Fruit fly (Drosophila melanogaster) whole organism, embryonic: Measurements from ENCODE around the gene CG17267.

Experiments used
- Abd-B ChIP-seq: fragments of 200-800 bp; sonication (Bioruptor generic); optimal IDR thresholded peaks from 2 replicates; lab custom pipeline; 2018; ENCODE audit warnings: missing biosample characterization, mild to moderate bottlenecking, missing genetic modification characterization, moderate library complexity
- Atf6 ChIP-seq: fragments of 200-800 bp; sonication (Bioruptor generic); IDR thresholded peaks from 2 replicates; pipeline ENCODE4 v1.3.6; 2022; ENCODE audit warnings: missing biosample characterization, missing genetic modification characterization
- CG10321 ChIP-seq: fragments of 200-800 bp; sonication (Bioruptor generic); IDR thresholded peaks from 2 replicates; pipeline ENCODE4 v1.3.6; 2022; ENCODE audit warnings: missing biosample characterization, missing genetic modification characterization
- CG10565 ChIP-seq: fragments of 200-800 bp; sonication (Bioruptor generic); optimal IDR thresholded peaks from 3 replicates; lab custom pipeline; 2016; ENCODE audit warnings: missing biosample characterization, mild to moderate bottlenecking, missing genetic modification characterization
- CG11456 ChIP-seq: fragments of 200-800 bp; sonication (Bioruptor generic); IDR thresholded peaks from 3 replicates; pipeline ENCODE4 v1.3.6; 2022; ENCODE audit warnings: missing biosample characterization, missing genetic modification characterization
- CG11504 ChIP-seq: fragments of 200-800 bp; sonication (Bioruptor generic); optimal IDR thresholded peaks from 3 replicates; lab custom pipeline; 2019; ENCODE audit warnings: missing biosample characterization, mild to moderate bottlenecking, missing genetic modification characterization, moderate library complexity
- CG12744 ChIP-seq: fragments of 200-800 bp; sonication (Bioruptor generic); optimal IDR thresholded peaks from 2 replicates; lab custom pipeline; 2016; ENCODE audit warnings: missing biosample characterization, missing genetic modification characterization
- CG14667 ChIP-seq: fragments of 200-800 bp; sonication (Bioruptor generic); IDR thresholded peaks from 2 replicates; pipeline ENCODE4 v1.3.6; 2022; ENCODE audit warnings: missing biosample characterization, missing genetic modification characterization
- CG14710 ChIP-seq: fragments of 200-800 bp; sonication (Bioruptor generic); optimal IDR thresholded peaks from 3 replicates; lab custom pipeline; 2019; ENCODE audit warnings: missing biosample characterization, mild to moderate bottlenecking, missing genetic modification characterization, moderate library complexity
- CG15011 ChIP-seq: fragments of 200-800 bp; sonication (Bioruptor generic); optimal IDR thresholded peaks from 3 replicates; lab custom pipeline; 2018; ENCODE audit warnings: missing biosample characterization, mild to moderate bottlenecking, missing genetic modification characterization
- CG15514 ChIP-seq: fragments of 200-800 bp; sonication (Bioruptor generic); optimal IDR thresholded peaks from 3 replicates; lab custom pipeline; 2017; ENCODE audit warnings: missing biosample characterization, missing genetic modification characterization, mild to moderate bottlenecking, moderate library complexity, missing genetic modification reagents
- CG1603 ChIP-seq: fragments of 200-800 bp; sonication (Bioruptor generic); optimal IDR thresholded peaks from 2 replicates; lab custom pipeline; 2019; ENCODE audit warnings: missing biosample characterization, mild to moderate bottlenecking, missing genetic modification characterization, moderate library complexity
- CG1792 ChIP-seq: fragments of 200-800 bp; sonication (Bioruptor generic); optimal IDR thresholded peaks from 2 replicates; lab custom pipeline; 2016; ENCODE audit warnings: missing biosample characterization, missing genetic modification characterization
- CG18599 ChIP-seq: fragments of 200-800 bp; sonication (Bioruptor generic); optimal IDR thresholded peaks from 3 replicates; lab custom pipeline; 2017; ENCODE audit warnings: missing biosample characterization, missing genetic modification characterization, mild to moderate bottlenecking, moderate library complexity, missing genetic modification reagents
- CG18764 ChIP-seq: fragments of 200-800 bp; sonication (Bioruptor generic); optimal IDR thresholded peaks from 3 replicates; lab custom pipeline; 2016; ENCODE audit warnings: missing biosample characterization, missing genetic modification characterization
- CG30020 ChIP-seq: fragments of 200-800 bp; optimal IDR thresholded peaks from 2 replicates; lab custom pipeline; 2019; ENCODE audit warnings: missing biosample characterization, mild to moderate bottlenecking, missing genetic modification characterization, moderate library complexity
- CG31441 ChIP-seq: fragments of 200-800 bp; sonication (Bioruptor generic); IDR thresholded peaks from 2 replicates; pipeline ENCODE4 v1.3.6; 2022; ENCODE audit warnings: missing biosample characterization, missing genetic modification characterization
- CG33557 ChIP-seq: fragments of 200-800 bp; sonication (Bioruptor generic); optimal IDR thresholded peaks from 2 replicates; lab custom pipeline; 2019; ENCODE audit warnings: missing biosample characterization, mild to moderate bottlenecking, missing genetic modification characterization, moderate library complexity
- CG34422 ChIP-seq: fragments of 200-800 bp; sonication (Bioruptor generic); IDR thresholded peaks from 3 replicates; pipeline ENCODE4 v1.3.6; 2022; ENCODE audit warnings: missing biosample characterization, missing genetic modification characterization
- CG4404 ChIP-seq: fragments of 200-800 bp; sonication (Bioruptor generic); IDR thresholded peaks from 2 replicates; pipeline ENCODE4 v1.3.6; 2022; ENCODE audit warnings: missing biosample characterization, missing genetic modification characterization
- CG7271 ChIP-seq: fragments of 200-800 bp; sonication (Bioruptor generic); optimal IDR thresholded peaks from 2 replicates; lab custom pipeline; 2018; ENCODE audit warnings: missing biosample characterization, mild to moderate bottlenecking, missing genetic modification characterization, moderate library complexity
- CG7963 ChIP-seq: fragments of 200-800 bp; sonication (Bioruptor generic); IDR thresholded peaks from 3 replicates; pipeline ENCODE4 v1.3.6; 2022; ENCODE audit warnings: missing biosample characterization, missing genetic modification characterization; ENCODE audit not compliant: partially characterized antibody
- CG9215 ChIP-seq: fragments of 200-800 bp; sonication (Bioruptor generic); IDR thresholded peaks from 2 replicates; pipeline ENCODE4 v1.3.6; 2022; ENCODE audit warnings: missing biosample characterization, missing genetic modification characterization
- CG9609 ChIP-seq: fragments of 200-800 bp; sonication (Bioruptor generic); optimal IDR thresholded peaks from 3 replicates; lab custom pipeline; 2016; ENCODE audit warnings: missing biosample characterization, missing genetic modification characterization
- CG9797 ChIP-seq: fragments of 200-800 bp; sonication (Bioruptor generic); optimal IDR thresholded peaks from 3 replicates; lab custom pipeline; 2018; ENCODE audit warnings: missing biosample characterization, mild to moderate bottlenecking, missing genetic modification characterization
- Fer2 ChIP-seq: fragments of 200-800 bp; sonication (Bioruptor generic); optimal IDR thresholded peaks from 2 replicates; lab custom pipeline; 2018; ENCODE audit warnings: missing biosample characterization, mild to moderate bottlenecking, missing genetic modification characterization, moderate library complexity
- HmgD ChIP-seq: fragments of 200-800 bp; sonication (Bioruptor generic); optimal IDR thresholded peaks from 3 replicates; lab custom pipeline; 2016; ENCODE audit warnings: missing biosample characterization, missing genetic modification characterization
- Hmx ChIP-seq: fragments of 200-800 bp; sonication (Bioruptor generic); optimal IDR thresholded peaks from 2 replicates; lab custom pipeline; 2016; ENCODE audit warnings: missing biosample characterization, missing genetic modification characterization
- Mes4 ChIP-seq: fragments of 200-800 bp; sonication (Bioruptor generic); optimal IDR thresholded peaks from 2 replicates; lab custom pipeline; 2016; ENCODE audit warnings: missing biosample characterization, missing genetic modification characterization
- NC2β ChIP-seq: fragments of 200-800 bp; sonication (Bioruptor generic); optimal IDR thresholded peaks from 2 replicates; lab custom pipeline; 2016; ENCODE audit warnings: missing biosample characterization, missing genetic modification characterization
- Xrp1 ChIP-seq: fragments of 200-800 bp; sonication (Bioruptor generic); IDR thresholded peaks from 2 replicates; pipeline ENCODE4 v1.3.6; 2022; ENCODE audit warnings: missing biosample characterization, missing genetic modification characterization
- az2 ChIP-seq: fragments of 200-800 bp; sonication (Bioruptor generic); optimal IDR thresholded peaks from 3 replicates; lab custom pipeline; 2016; ENCODE audit warnings: missing biosample characterization, missing genetic modification characterization
- bigmax ChIP-seq: fragments of 200-800 bp; sonication (Bioruptor generic); optimal IDR thresholded peaks from 2 replicates; lab custom pipeline; 2018; ENCODE audit warnings: missing biosample characterization, mild to moderate bottlenecking, missing genetic modification characterization
- bowl ChIP-seq: fragments of 200-800 bp; sonication (Bioruptor generic); IDR thresholded peaks from 2 replicates; pipeline ENCODE4 v1.3.6; 2022; ENCODE audit warnings: missing biosample characterization, missing genetic modification characterization
- cas ChIP-seq: fragments of 200-800 bp; sonication (Bioruptor generic); IDR thresholded peaks from 2 replicates; pipeline ENCODE4 v1.3.6; 2022; ENCODE audit warnings: missing biosample characterization, missing genetic modification characterization
- dm ChIP-seq: fragments of 200-800 bp; sonication (Bioruptor generic); optimal IDR thresholded peaks from 3 replicates; lab custom pipeline; 2016; ENCODE audit warnings: missing biosample characterization, missing genetic modification characterization
- dpn ChIP-seq, 2 experiments: fragments of 200-800 bp; sonication (Bioruptor generic); optimal IDR thresholded peaks; 3 replicates each; lab custom pipeline; 2016; ENCODE audit warnings: missing biosample characterization in 2 of 2, missing genetic modification characterization in 2 of 2
- en ChIP-seq: fragments of 200-800 bp; sonication (Bioruptor generic); optimal IDR thresholded peaks from 2 replicates; lab custom pipeline; 2016; ENCODE audit warnings: missing biosample characterization, missing genetic modification characterization
- fd102C ChIP-seq: fragments of 200-800 bp; sonication (Bioruptor generic); optimal IDR thresholded peaks from 2 replicates; lab custom pipeline; 2018; ENCODE audit warnings: missing biosample characterization, mild to moderate bottlenecking, missing genetic modification characterization, moderate library complexity
- grn ChIP-seq: fragments of 200-800 bp; sonication (Bioruptor generic); optimal IDR thresholded peaks from 3 replicates; lab custom pipeline; 2017; ENCODE audit warnings: missing biosample characterization, missing genetic modification characterization
- her ChIP-seq: fragments of 200-800 bp; sonication (Bioruptor generic); optimal IDR thresholded peaks from 2 replicates; lab custom pipeline; 2016; ENCODE audit warnings: missing biosample characterization, missing genetic modification characterization
- hkb ChIP-seq, 2 experiments: fragments of 200-800 bp in 1 of 2; fragments of >200 bp in 1 of 2; sonication (Bioruptor generic) in 1 of 2; IDR thresholded peaks in 1 of 2; optimal IDR thresholded peaks in 1 of 2; 2 replicates each; pipeline versions ENCODE4 v1.3.6 to Lab custom; 2017 to 2022; ENCODE audit warnings: missing biosample characterization in 1 of 2, missing genetic modification characterization in 1 of 2
- lbe ChIP-seq: fragments of 200-800 bp; sonication (Bioruptor generic); optimal IDR thresholded peaks from 2 replicates; lab custom pipeline; 2016; ENCODE audit warnings: missing biosample characterization, mild to moderate bottlenecking, missing genetic modification characterization
- nau ChIP-seq: fragments of 200-800 bp; sonication (Bioruptor generic); optimal IDR thresholded peaks from 3 replicates; lab custom pipeline; 2017; ENCODE audit warnings: missing biosample characterization, mild to moderate bottlenecking, missing genetic modification characterization, missing genetic modification reagents
- phol ChIP-seq: fragments of 200-800 bp; sonication (Bioruptor generic); optimal IDR thresholded peaks from 3 replicates; lab custom pipeline; 2018; ENCODE audit warnings: missing biosample characterization, mild to moderate bottlenecking, missing genetic modification characterization, moderate library complexity
- sima ChIP-seq: fragments of 200-800 bp; sonication (Bioruptor generic); optimal IDR thresholded peaks from 2 replicates; lab custom pipeline; 2016; ENCODE audit warnings: missing biosample characterization, missing genetic modification characterization
- sisA ChIP-seq: fragments of 200-800 bp; sonication (Bioruptor generic); IDR thresholded peaks from 2 replicates; pipeline ENCODE4 v1.3.6; 2022; ENCODE audit warnings: missing biosample characterization, missing genetic modification characterization
- sna ChIP-seq: fragments of 200-800 bp; sonication (Bioruptor generic); IDR thresholded peaks from 2 replicates; pipeline ENCODE4 v1.3.6; 2022; ENCODE audit warnings: missing biosample characterization, missing genetic modification characterization; ENCODE audit not compliant: partially characterized antibody
- tap ChIP-seq: fragments of 200-800 bp; optimal IDR thresholded peaks from 3 replicates; lab custom pipeline; 2019; ENCODE audit warnings: missing biosample characterization, mild to moderate bottlenecking, missing genetic modification characterization, moderate library complexity
- trem ChIP-seq: fragments of 200-800 bp; optimal IDR thresholded peaks from 3 replicates; lab custom pipeline; 2019; ENCODE audit warnings: missing biosample characterization, mild to moderate bottlenecking, missing genetic modification characterization, moderate library complexity
- unc-4 ChIP-seq: fragments of 200-800 bp; sonication (Bioruptor generic); IDR thresholded peaks from 2 replicates; pipeline ENCODE4 v1.3.6; 2022; ENCODE audit warnings: missing biosample characterization, missing genetic modification characterization; ENCODE audit not compliant: partially characterized antibody

The CG17267 gene

DNA sequence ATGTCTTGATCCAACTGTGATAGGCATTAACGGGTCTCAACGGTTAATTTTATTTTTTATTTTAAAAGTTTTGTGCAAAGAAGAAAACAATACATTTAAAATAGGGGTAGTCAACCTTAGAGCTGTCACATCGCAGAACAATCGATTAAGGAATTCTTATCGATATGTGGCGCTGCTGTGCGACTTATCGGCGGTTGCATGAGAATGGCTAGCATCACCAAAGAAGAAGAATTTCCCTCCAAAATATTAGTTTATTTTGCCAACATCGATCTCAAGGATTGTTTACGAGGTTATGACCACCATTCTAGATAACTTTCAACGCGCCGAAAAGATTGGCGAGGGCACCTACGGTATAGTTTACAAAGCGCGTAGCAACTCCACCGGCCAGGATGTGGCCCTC, 3.5 kb downstream of the CG17267 start, which contains the start of gene Cdk2 (continued):
- TF ChIP-seq sna (GFP tag; lab: Robert Waterston, UW) (peak; percentile 87), CG9609 (GFP tag; lab: Kevin White, UChicago) (peak; percentile 10), CG10321 (GFP tag; lab: Robert Waterston, UW) (no peak), phol (tag; lab: Kevin White, UChicago) (peak; percentile 37), CG31441 (no peak), Abd-B (GFP tag; lab: Kevin White, UChicago) (no peak), CG7963 (peak; percentile 93), CG15514 (GFP tag; lab: Kevin White, UChicago) (peak; percentile 17), lbe (GFP tag; lab: Kevin White, UChicago) (no peak), CG1792 (no peak), Fer2 (no peak), grn (no peak), CG12744 (GFP tag; lab: Kevin White, UChicago) (no peak), Atf6 (GFP tag; lab: Robert Waterston, UW) (no peak), az2 (GFP tag; lab: Kevin White, UChicago) (no peak), CG33557 (GFP tag; lab: Kevin White, UChicago) (no peak), bigmax (peak; percentile 67), Hmx (GFP tag; lab: Kevin White, UChicago) (no peak), CG10565 (GFP tag; lab: Kevin White, UChicago) (no peak), CG11456 (peak; percentile 41; the same call in 1 of the 3 replicates), en (GFP tag; lab: Kevin White, UChicago) (no peak), nau (GFP tag; lab: Kevin White, UChicago) (no peak), CG9797 (GFP tag; lab: Kevin White, UChicago) (no peak), CG15011 (GFP tag; lab: Kevin White, UChicago) (no peak), CG34422 (GFP tag; lab: Robert Waterston, UW) (peak; percentile 73; the same call in 1 of the 3 replicates), NC2β (GFP tag; lab: Kevin White, UChicago) (no peak), sisA (no peak), cas (GFP tag; lab: Robert Waterston, UW) (no peak), CG18764 (no peak), CG9215 (GFP tag; lab: Robert Waterston, UW) (no peak), HmgD (peak; percentile 13), Xrp1 (GFP tag; lab: Robert Waterston, UW) (no peak), hkb (optimal IDR thresholded peaks at IDR 0.05; lab: Kevin White, UChicago) (no peak), hkb (GFP tag; IDR thresholded peaks at IDR 0.05; lab: Robert Waterston, UW) (no peak), dpn (GFP tag; optimal IDR thresholded peaks at IDR 0.05; lab: Kevin White, UChicago) (peak; percentile 12 to 23), tap (tag; lab: Kevin White, UChicago) (no peak), CG4404 (GFP tag; lab: Robert Waterston, UW) (no peak), unc-4 (GFP tag; lab: Robert Waterston, UW) (peak; percentile 86), CG1603 (tag; lab: Kevin White, UChicago) (peak; percentile 68), dm (GFP tag; lab: Kevin White, UChicago) (peak; percentile 0), CG14710 (tag; lab: Kevin White, UChicago) (peak; percentile 41), Mes4 (GFP tag; lab: Kevin White, UChicago) (no peak), sima (GFP tag; lab: Kevin White, UChicago) (no peak), bowl (GFP tag; lab: Robert Waterston, UW) (no peak), CG30020 (no peak), CG18599 (no peak), trem (tag; lab: Kevin White, UChicago) (peak; percentile 45), CG7271 (tag; lab: Kevin White, UChicago) (no peak), fd102C (GFP tag; lab: Kevin White, UChicago) (no peak), CG14667 (no peak), her (GFP tag; lab: Kevin White, UChicago) (peak; percentile 9), CG11504 (tag; lab: Kevin White, UChicago) (peak; percentile 56)
